Worm (Caenorhabditis elegans): ENCODE data around the gene W10G11.2.

Gene W10G11.2

DNA sequence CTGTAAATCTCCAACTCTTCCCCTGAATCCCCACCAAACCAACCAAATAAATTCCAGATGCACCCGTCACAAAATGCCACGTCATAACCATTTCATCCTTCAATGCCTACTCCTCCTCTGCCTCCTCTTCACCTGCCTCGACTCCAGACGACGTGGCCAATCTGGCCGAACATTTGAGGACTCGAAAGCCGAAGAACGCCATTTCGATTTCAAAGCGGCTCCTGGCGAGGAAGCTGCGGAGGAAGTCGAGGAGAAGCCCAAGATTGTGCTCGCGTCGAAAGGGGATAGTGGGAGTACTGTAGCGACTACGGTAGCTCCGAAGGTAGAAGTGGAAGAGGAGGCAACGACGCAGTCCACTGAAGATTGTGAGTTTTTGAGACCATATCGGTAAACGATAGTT lies 4.0 kb downstream of the W10G11.2 start, which contains the start of gene lgc-45:
Gene lgc-45, plus strand, starts transcription at position 56 of the 400 bp plus-strand sequence.
- no peak for TF ChIP-seq daf-12 (tag; optimal IDR thresholded peaks at IDR 0.05)
- no peak for TF ChIP-seq nhr-25 (tag; optimal IDR thresholded peaks at IDR 0.05)
- TF ChIP-seq snpc-4 (tag; optimal IDR thresholded peaks at IDR 0.05) = no peak
- TF ChIP-seq elt-1 (tag; optimal IDR thresholded peaks at IDR 0.05) = no peak
- TF ChIP-seq ceh-16 (tag; optimal IDR thresholded peaks at IDR 0.05) = no peak
- no peak for TF ChIP-seq nfya-1 (tag; optimal IDR thresholded peaks at IDR 0.05; ENCODE audit: insufficient read depth)
- TF ChIP-seq aly-2 (tag; optimal IDR thresholded peaks at IDR 0.05) = no peak
- no peak for TF ChIP-seq ztf-4 (tag; optimal IDR thresholded peaks at IDR 0.05)
- TF ChIP-seq sea-2 (GFP tag; optimal IDR thresholded peaks at IDR 0.05) = no peak

ce11 chrII:3556584-3556983 lies 4.9 kb downstream of the W10G11.2 start:
- no peak for TF ChIP-seq elt-3 (tag; optimal IDR thresholded peaks at IDR 0.05)

- TF ChIP-seq nhr-43 (tag; optimal IDR thresholded peaks at IDR 0.05; ENCODE audit: poor library complexity, severe bottlenecking) (peak; percentile 12), aly-2 (tag; optimal IDR thresholded peaks at IDR 0.05) (no peak)
Measured at ce11 chrII:3555281-3555680, 6.2 kb downstream of the W10G11.2 start.

- TF ChIP-seq ceh-16 (tag; optimal IDR thresholded peaks at IDR 0.05) (no peak), nhr-25 (tag; optimal IDR thresholded peaks at IDR 0.05) (no peak), aly-2 (tag; optimal IDR thresholded peaks at IDR 0.05) (no peak), nhr-77 (tag; optimal IDR thresholded peaks at IDR 0.05) (no peak), mml-1 (tag; optimal IDR thresholded peaks at IDR 0.05) (no peak), unc-39 (tag; optimal IDR thresholded peaks at IDR 0.05) (no peak), ceh-28 (tag; optimal IDR thresholded peaks at IDR 0.05) (no peak), egl-5 (tag; optimal IDR thresholded peaks at IDR 0.05) (no peak), ztf-11 (tag; optimal IDR thresholded peaks at IDR 0.05) (no peak), R02D3.7 (tag; optimal IDR thresholded peaks at IDR 0.05) (no peak), snpc-4 (tag; optimal IDR thresholded peaks at IDR 0.05) (no peak), nhr-237 (tag; optimal IDR thresholded peaks at IDR 0.05) (no peak)
Measured at ce11 chrII:3554673-3555072, 6.8 kb downstream of the W10G11.2 start.

ce11 chrII:3553453-3553852 lies 8.0 kb downstream of the W10G11.2 start, which contains the start of gene dnc-3:
Gene dnc-3, plus strand, starts transcription at chrII:3553724.
- TF ChIP-seq tbx-2 (tag; optimal IDR thresholded peaks at IDR 0.05) = peak; percentile 53
- TF ChIP-seq nhr-23 (tag; optimal IDR thresholded peaks at IDR 0.05) = peak; percentile 21
- TF ChIP-seq ceh-28 (tag; optimal IDR thresholded peaks at IDR 0.05) = peak; percentile 29
- peak; percentile 5 for TF ChIP-seq snpc-4 (tag; optimal IDR thresholded peaks at IDR 0.05)
- TF ChIP-seq nhr-237 (tag; optimal IDR thresholded peaks at IDR 0.05) = no peak
- TF ChIP-seq egl-5 (tag; optimal IDR thresholded peaks at IDR 0.05) = no peak
- no peak for TF ChIP-seq pqm-1 (tag; optimal IDR thresholded peaks at IDR 0.05)
- TF ChIP-seq ceh-16 (tag; optimal IDR thresholded peaks at IDR 0.05) = no peak
- TF ChIP-seq nhr-11 (tag; optimal IDR thresholded peaks at IDR 0.05) = no peak
- peak; percentile 51 for TF ChIP-seq nfya-1 (tag; optimal IDR thresholded peaks at IDR 0.05; ENCODE audit: insufficient read depth)
- no peak for TF ChIP-seq fos-1 (tag; optimal IDR thresholded peaks at IDR 0.05)
- TF ChIP-seq daf-12 (tag; optimal IDR thresholded peaks at IDR 0.05) = no peak
- TF ChIP-seq ceh-9 (tag; optimal IDR thresholded peaks at IDR 0.05) = no peak
- no peak for TF ChIP-seq zag-1 (tag; optimal IDR thresholded peaks at IDR 0.05)
- TF ChIP-seq skn-1 (tag; optimal IDR thresholded peaks at IDR 0.05) = no peak
- no peak for TF ChIP-seq ZK546.5 (tag; optimal IDR thresholded peaks at IDR 0.05)
- TF ChIP-seq mdl-1 (tag; optimal IDR thresholded peaks at IDR 0.05) = no peak
- TF ChIP-seq aly-2 (tag; optimal IDR thresholded peaks at IDR 0.05) = no peak
- no peak for TF ChIP-seq nhr-12 (tag; optimal IDR thresholded peaks at IDR 0.05)
- TF ChIP-seq nhr-25 (tag; optimal IDR thresholded peaks at IDR 0.05) = no peak
- TF ChIP-seq lin-15B (tag; optimal IDR thresholded peaks at IDR 0.05) = peak; percentile 59
- peak; percentile 28 for TF ChIP-seq elt-2 (tag; optimal IDR thresholded peaks at IDR 0.05)

DNA sequence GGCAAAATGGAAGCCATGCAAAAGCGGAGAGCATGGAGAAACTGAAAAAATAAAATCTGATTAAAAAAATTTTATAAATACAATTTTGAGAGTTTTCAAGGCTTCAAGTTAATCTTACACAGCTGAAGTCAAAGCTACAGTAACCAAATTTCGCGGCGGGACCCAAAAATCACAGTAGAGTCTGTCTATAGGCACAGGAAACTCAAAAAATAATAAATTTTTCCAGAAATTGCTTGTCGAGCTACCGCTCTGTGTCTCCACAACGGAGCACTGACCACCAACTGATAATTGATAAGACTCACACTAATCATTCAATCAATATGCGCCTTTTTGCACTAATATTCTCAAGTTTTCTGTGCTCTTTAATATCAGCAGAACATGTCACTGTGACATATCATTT lies 11.1 kb downstream of the W10G11.2 start, which contains the start of gene W10G11.19:
Gene W10G11.19, plus strand, starts transcription at position 301 of the 400 bp plus-strand sequence.
- TF ChIP-seq lin-15B (tag; optimal IDR thresholded peaks at IDR 0.05) = no peak
- TF ChIP-seq hmg-11 (tag; optimal IDR thresholded peaks at IDR 0.05) = no peak
- peak; percentile 35 for TF ChIP-seq elt-2 (tag; optimal IDR thresholded peaks at IDR 0.05)
- TF ChIP-seq mml-1 (tag; optimal IDR thresholded peaks at IDR 0.05) = no peak
- no peak for TF ChIP-seq ceh-28 (tag; optimal IDR thresholded peaks at IDR 0.05)
- no peak for TF ChIP-seq snpc-4 (tag; optimal IDR thresholded peaks at IDR 0.05)

All from whole organism, L3 larva.